Worm (Caenorhabditis elegans): Measurements from ENCODE around the gene T28H11.8.

DNA sequence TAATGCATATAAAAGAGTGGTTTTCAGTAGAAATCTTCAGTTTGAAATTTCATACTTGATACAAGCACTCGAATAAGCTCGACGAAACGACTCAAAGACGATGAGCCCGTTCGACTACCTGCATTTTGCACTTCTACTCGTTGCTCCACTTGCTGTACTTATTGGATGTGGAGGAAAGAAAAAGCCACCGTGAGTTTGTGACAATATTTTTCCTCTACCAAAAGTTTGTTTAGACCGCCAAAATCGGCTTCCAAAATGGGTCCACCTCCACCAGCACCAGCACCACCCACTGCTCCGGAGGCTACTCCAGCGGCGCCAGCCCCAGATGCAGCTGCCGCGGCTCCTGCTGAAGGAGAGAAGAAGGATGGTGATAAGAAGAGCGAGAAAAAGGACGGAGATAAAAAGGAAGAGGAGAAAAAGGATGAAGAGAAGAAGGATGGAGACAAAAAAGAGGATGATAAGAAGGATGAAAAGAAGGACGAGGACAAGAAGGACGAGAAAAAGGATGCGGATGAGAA is 43.2 kb downstream of the T28H11.8 start, which contains the start of gene E03H12.5:
- no peak for TF ChIP-seq sea-2 (GFP tag; optimal IDR thresholded peaks at IDR 0.05)
- TF ChIP-seq fkh-10 (GFP tag; optimal IDR thresholded peaks at IDR 0.05), result no peak
- TF ChIP-seq mdl-1 (tag; optimal IDR thresholded peaks at IDR 0.05), result no peak
- TF ChIP-seq elt-2 (tag; optimal IDR thresholded peaks at IDR 0.05), result no peak
- TF ChIP-seq aly-2 (tag; optimal IDR thresholded peaks at IDR 0.05), result no peak
- no peak for TF ChIP-seq nhr-77 (tag; optimal IDR thresholded peaks at IDR 0.05)
- no peak for TF ChIP-seq unc-62 (GFP tag; optimal IDR thresholded peaks at IDR 0.05)

Data from whole organism, L3 larva.